Fruit fly (Drosophila melanogaster) whole organism, embryonic: ENCODE data around the gene Mrgn1.

Experiments
- ATbp ChIP-seq: fragments of 200-800 bp; sonication (Bioruptor generic); optimal IDR thresholded peaks from 2 replicates; lab custom pipeline; 2017; ENCODE audit warnings: missing biosample characterization, mild to moderate bottlenecking, missing genetic modification characterization, missing genetic modification reagents
- Ada2b ChIP-seq: fragments of 200-800 bp; sonication (Bioruptor generic); IDR thresholded peaks from 2 replicates; pipeline ENCODE4 v1.3.6; 2022; ENCODE audit warnings: missing biosample characterization, missing genetic modification characterization
- Blimp-1 ChIP-seq: fragments of 200-800 bp; sonication (Bioruptor generic); optimal IDR thresholded peaks from 3 replicates; lab custom pipeline; 2018; ENCODE audit warnings: missing biosample characterization, missing genetic modification characterization, mild to moderate bottlenecking, moderate library complexity, missing genetic modification reagents
- CG11504 ChIP-seq: fragments of 200-800 bp; sonication (Bioruptor generic); optimal IDR thresholded peaks from 3 replicates; lab custom pipeline; 2019; ENCODE audit warnings: missing biosample characterization, mild to moderate bottlenecking, missing genetic modification characterization, moderate library complexity
- CG1233 ChIP-seq: fragments of 200-800 bp; sonication (Bioruptor generic); optimal IDR thresholded peaks from 4 replicates; lab custom pipeline; 2018; ENCODE audit warnings: missing biosample characterization, mild to moderate bottlenecking, missing genetic modification characterization
- CG13123 ChIP-seq: fragments of 200-800 bp; sonication (Bioruptor generic); optimal IDR thresholded peaks from 2 replicates; lab custom pipeline; 2016; ENCODE audit warnings: missing biosample characterization, missing genetic modification characterization
- CG13287 ChIP-seq: fragments of 200-800 bp; sonication (Bioruptor generic); IDR thresholded peaks from 2 replicates; pipeline ENCODE4 v1.3.6; 2022; ENCODE audit warnings: missing biosample characterization, missing genetic modification characterization; ENCODE audit not compliant: partially characterized antibody
- CG13424 ChIP-seq: fragments of 200-800 bp; sonication (Bioruptor generic); optimal IDR thresholded peaks from 2 replicates; lab custom pipeline; 2019; ENCODE audit warnings: missing biosample characterization, mild to moderate bottlenecking, missing genetic modification characterization, moderate library complexity
- CG13775 ChIP-seq: fragments of 200-800 bp; sonication (Bioruptor generic); optimal IDR thresholded peaks from 3 replicates; lab custom pipeline; 2017; ENCODE audit warnings: missing biosample characterization, mild to moderate bottlenecking, missing genetic modification characterization
- CG15514 ChIP-seq: fragments of 200-800 bp; sonication (Bioruptor generic); optimal IDR thresholded peaks from 3 replicates; lab custom pipeline; 2017; ENCODE audit warnings: missing biosample characterization, missing genetic modification characterization, mild to moderate bottlenecking, moderate library complexity, missing genetic modification reagents
- CG15696 ChIP-seq: fragments of 200-800 bp; sonication (Bioruptor generic); optimal IDR thresholded peaks from 2 replicates; lab custom pipeline; 2019; ENCODE audit warnings: missing biosample characterization, mild to moderate bottlenecking, missing genetic modification characterization, moderate library complexity
- CG1602 ChIP-seq: fragments of 200-800 bp; sonication (Bioruptor generic); optimal IDR thresholded peaks from 3 replicates; lab custom pipeline; 2016; ENCODE audit warnings: missing biosample characterization, missing genetic modification characterization
- CG18011 ChIP-seq: fragments of 200-800 bp; sonication (Bioruptor generic); optimal IDR thresholded peaks from 2 replicates; lab custom pipeline; 2017; ENCODE audit warnings: missing biosample characterization, missing genetic modification characterization, mild to moderate bottlenecking, moderate library complexity, missing genotype
- CG2116 ChIP-seq: fragments of 200-800 bp; sonication (Bioruptor generic); optimal IDR thresholded peaks from 3 replicates; lab custom pipeline; 2018; ENCODE audit warnings: missing biosample characterization, mild to moderate bottlenecking, missing genetic modification characterization
- CG2120 ChIP-seq: fragments of 200-800 bp; sonication (Bioruptor generic); optimal IDR thresholded peaks from 3 replicates; lab custom pipeline; 2016; ENCODE audit warnings: missing biosample characterization, missing genetic modification characterization
- CG2678 ChIP-seq: fragments of 200-800 bp; sonication (Bioruptor generic); optimal IDR thresholded peaks from 3 replicates; lab custom pipeline; 2019; ENCODE audit warnings: missing biosample characterization, mild to moderate bottlenecking, missing genetic modification characterization, moderate library complexity
- CG30020 ChIP-seq: fragments of 200-800 bp; optimal IDR thresholded peaks from 2 replicates; lab custom pipeline; 2019; ENCODE audit warnings: missing biosample characterization, mild to moderate bottlenecking, missing genetic modification characterization, moderate library complexity
- CG33557 ChIP-seq: fragments of 200-800 bp; sonication (Bioruptor generic); optimal IDR thresholded peaks from 2 replicates; lab custom pipeline; 2019; ENCODE audit warnings: missing biosample characterization, mild to moderate bottlenecking, missing genetic modification characterization, moderate library complexity
- CG34422 ChIP-seq: fragments of 200-800 bp; sonication (Bioruptor generic); IDR thresholded peaks from 3 replicates; pipeline ENCODE4 v1.3.6; 2022; ENCODE audit warnings: missing biosample characterization, missing genetic modification characterization
- CG6791 ChIP-seq: fragments of 200-800 bp; sonication (Bioruptor generic); IDR thresholded peaks from 3 replicates; pipeline ENCODE4 v1.3.6; 2022; ENCODE audit warnings: missing biosample characterization, missing genetic modification characterization; ENCODE audit not compliant: partially characterized antibody
- CG8281 ChIP-seq: fragments of 200-800 bp; sonication (Bioruptor generic); optimal IDR thresholded peaks from 2 replicates; lab custom pipeline; 2018; ENCODE audit warnings: missing biosample characterization, mild to moderate bottlenecking, missing genetic modification characterization, moderate library complexity
- CG9215 ChIP-seq: fragments of 200-800 bp; sonication (Bioruptor generic); IDR thresholded peaks from 2 replicates; pipeline ENCODE4 v1.3.6; 2022; ENCODE audit warnings: missing biosample characterization, missing genetic modification characterization
- CG9797 ChIP-seq: fragments of 200-800 bp; sonication (Bioruptor generic); optimal IDR thresholded peaks from 3 replicates; lab custom pipeline; 2018; ENCODE audit warnings: missing biosample characterization, mild to moderate bottlenecking, missing genetic modification characterization
- CTCF ChIP-seq: fragments of 200-800 bp; sonication (Bioruptor generic); optimal IDR thresholded peaks from 2 replicates; lab custom pipeline; 2017; ENCODE audit warnings: missing biosample characterization, mild to moderate bottlenecking, missing genetic modification characterization, moderate library complexity
- Chrac-16 ChIP-seq: fragments of 200-800 bp; sonication (Bioruptor generic); optimal IDR thresholded peaks from 3 replicates; lab custom pipeline; 2016; ENCODE audit warnings: missing biosample characterization, missing genetic modification characterization
- D19B ChIP-seq: fragments of 200-800 bp; sonication (Bioruptor generic); optimal IDR thresholded peaks from 2 replicates; lab custom pipeline; 2017; ENCODE audit warnings: missing biosample characterization, mild to moderate bottlenecking, missing genetic modification characterization
- Dfd ChIP-seq, 2 experiments: fragments of >200 bp; optimal IDR thresholded peaks; 2 replicates each; lab custom pipeline; 2017; ENCODE audit warnings: missing biosample characterization in 2 of 2, missing genetic modification characterization in 2 of 2
- Dref ChIP-seq: fragments of 200-800 bp; sonication (Bioruptor generic); IDR thresholded peaks from 2 replicates; pipeline ENCODE4 v1.3.6; 2022; ENCODE audit warnings: missing biosample characterization, missing genetic modification characterization
- Fer2 ChIP-seq: fragments of 200-800 bp; sonication (Bioruptor generic); optimal IDR thresholded peaks from 2 replicates; lab custom pipeline; 2018; ENCODE audit warnings: missing biosample characterization, mild to moderate bottlenecking, missing genetic modification characterization, moderate library complexity
- H15 ChIP-seq: fragments of 200-800 bp; sonication (Bioruptor generic); IDR thresholded peaks from 3 replicates; pipeline ENCODE4 v1.3.6; 2022; ENCODE audit warnings: missing biosample characterization, missing genetic modification characterization
- Hr39 ChIP-seq: fragments of >200 bp; optimal IDR thresholded peaks from 2 replicates; lab custom pipeline; 2017
- Lpt ChIP-seq: fragments of >200 bp; optimal IDR thresholded peaks from 2 replicates; lab custom pipeline; 2018; ENCODE audit warnings: missing biosample characterization, missing genetic modification characterization
- Mrtf ChIP-seq: fragments of 200-800 bp; sonication (Bioruptor generic); IDR thresholded peaks from 3 replicates; pipeline ENCODE4 v1.3.6; 2022; ENCODE audit warnings: missing biosample characterization, missing genetic modification characterization
- NC2β ChIP-seq: fragments of 200-800 bp; sonication (Bioruptor generic); optimal IDR thresholded peaks from 2 replicates; lab custom pipeline; 2016; ENCODE audit warnings: missing biosample characterization, missing genetic modification characterization
- Nf-YB ChIP-seq: fragments of 200-800 bp; sonication (Bioruptor generic); optimal IDR thresholded peaks from 3 replicates; lab custom pipeline; 2019; ENCODE audit warnings: missing biosample characterization, mild to moderate bottlenecking, missing genetic modification characterization, moderate library complexity
- Sox100B ChIP-seq: fragments of 200-800 bp; sonication (Bioruptor generic); optimal IDR thresholded peaks from 3 replicates; lab custom pipeline; 2018; ENCODE audit warnings: missing biosample characterization, mild to moderate bottlenecking, missing genetic modification characterization
- ap ChIP-seq: fragments of 200-800 bp; sonication (Bioruptor generic); IDR thresholded peaks from 2 replicates; pipeline ENCODE4 v1.3.6; 2022; ENCODE audit warnings: missing biosample characterization, missing genetic modification characterization
- az2 ChIP-seq: fragments of 200-800 bp; sonication (Bioruptor generic); optimal IDR thresholded peaks from 3 replicates; lab custom pipeline; 2016; ENCODE audit warnings: missing biosample characterization, missing genetic modification characterization
- dpn ChIP-seq, 2 experiments: fragments of 200-800 bp; sonication (Bioruptor generic); optimal IDR thresholded peaks; 3 replicates each; lab custom pipeline; 2016; ENCODE audit warnings: missing biosample characterization in 2 of 2, missing genetic modification characterization in 2 of 2
- emc ChIP-seq: fragments of 200-800 bp; sonication (Bioruptor generic); optimal IDR thresholded peaks from 2 replicates; lab custom pipeline; 2016; ENCODE audit warnings: missing biosample characterization, missing genetic modification characterization
- ems ChIP-seq: fragments of 200-800 bp; sonication (Bioruptor generic); optimal IDR thresholded peaks from 3 replicates; lab custom pipeline; 2016; ENCODE audit warnings: missing biosample characterization, missing genetic modification characterization
- grau ChIP-seq: fragments of 200-800 bp; optimal IDR thresholded peaks from 3 replicates; lab custom pipeline; 2019; ENCODE audit warnings: missing biosample characterization, mild to moderate bottlenecking, missing genetic modification characterization, moderate library complexity
- jigr1 ChIP-seq: fragments of 200-800 bp; sonication (Bioruptor generic); IDR thresholded peaks from 3 replicates; pipeline ENCODE4 v1.3.6; 2022; ENCODE audit warnings: missing biosample characterization, missing genetic modification characterization
- knrl ChIP-seq: fragments of 200-800 bp; sonication (Bioruptor generic); IDR thresholded peaks from 3 replicates; pipeline ENCODE4 v1.3.6; 2022; ENCODE audit warnings: missing biosample characterization, missing genetic modification characterization; ENCODE audit not compliant: partially characterized antibody
- luna ChIP-seq: fragments of 200-800 bp; sonication (Bioruptor generic); optimal IDR thresholded peaks from 2 replicates; lab custom pipeline; 2016; ENCODE audit warnings: missing biosample characterization, missing genetic modification characterization
- odd ChIP-seq: fragments of 200-800 bp; sonication (Bioruptor generic); optimal IDR thresholded peaks from 2 replicates; lab custom pipeline; 2017; ENCODE audit warnings: missing biosample characterization, mild to moderate bottlenecking, missing genetic modification characterization
- org-1 ChIP-seq: fragments of 200-800 bp; sonication (Bioruptor generic); optimal IDR thresholded peaks from 2 replicates; lab custom pipeline; 2017; ENCODE audit warnings: missing biosample characterization, missing genetic modification characterization
- slbo ChIP-seq: fragments of 200-800 bp; sonication (Bioruptor generic); IDR thresholded peaks from 2 replicates; pipeline ENCODE4 v1.3.6; 2022; ENCODE audit warnings: missing biosample characterization, missing genetic modification characterization
- stwl ChIP-seq: fragments of 200-800 bp; sonication (Bioruptor generic); optimal IDR thresholded peaks from 3 replicates; lab custom pipeline; 2018; ENCODE audit warnings: missing biosample characterization, mild to moderate bottlenecking, missing genetic modification characterization, moderate library complexity
- tll ChIP-seq, 2 experiments: fragments of 200-800 bp in 1 of 2; fragments of >200 bp in 1 of 2; sonication (Bioruptor generic) in 1 of 2; optimal IDR thresholded peaks; 2 replicates each; lab custom pipeline; 2017 to 2019; ENCODE audit warnings: missing biosample characterization in 2 of 2, missing genetic modification characterization in 2 of 2, mild to moderate bottlenecking in 1 of 2, moderate library complexity in 1 of 2
- z ChIP-seq: fragments of 200-800 bp; sonication (Bioruptor generic); IDR thresholded peaks from 3 replicates; pipeline ENCODE4 v1.3.6; 2022; ENCODE audit warnings: missing biosample characterization, missing genetic modification characterization

Gene Mrgn1

DNA sequence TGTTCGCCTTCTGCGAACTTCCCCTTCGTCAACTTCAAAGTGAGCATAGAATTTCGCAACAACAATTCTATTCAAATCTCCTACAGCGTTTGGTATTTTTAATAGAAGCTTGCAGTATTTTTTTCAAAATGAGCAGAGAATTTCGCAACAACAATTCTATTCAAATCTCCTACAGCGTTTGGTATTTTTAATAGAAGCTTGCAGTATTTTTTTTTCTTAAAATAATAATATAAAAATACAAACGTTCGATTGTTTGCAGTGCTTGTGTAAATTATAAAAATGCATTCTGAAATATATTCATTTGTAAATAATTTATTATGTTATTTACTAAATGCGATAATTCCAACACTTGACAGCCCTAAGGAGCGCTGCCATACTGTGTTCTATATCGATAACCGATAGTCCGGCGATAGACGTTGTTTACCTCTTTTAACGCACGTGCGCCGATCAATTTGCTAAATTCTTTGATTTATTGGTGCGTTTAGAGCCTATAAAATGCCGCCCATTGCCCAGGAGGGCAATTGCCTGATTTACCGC is 35.1 kb upstream of the Mrgn1 start, which contains the start of the genes CG32625 and Rtc1 (continued):
- TF ChIP-seq tll (GFP tag; optimal IDR thresholded peaks at IDR 0.05; lab: Kevin White, UChicago) (no peak), ATbp (GFP tag; lab: Kevin White, UChicago) (no peak), Nf-YB (GFP tag; lab: Kevin White, UChicago) (peak; percentile 7), grau (tag; lab: Kevin White, UChicago) (peak; percentile 61), Dref (GFP tag; lab: Robert Waterston, UW) (peak; percentile 83), CG13775 (GFP tag; lab: Kevin White, UChicago) (peak; percentile 59), Fer2 (peak; percentile 28), stwl (tag; lab: Kevin White, UChicago) (peak; percentile 74), CG2120 (GFP tag; lab: Kevin White, UChicago) (peak; percentile 42), Hr39 (lab: Kevin White, UChicago) (no peak), ap (peak; percentile 32; the same call in 1 of the 2 replicates), Dfd (GFP tag; optimal IDR thresholded peaks at IDR 0.05; lab: Kevin White, UChicago) (no peak), CG11504 (tag; lab: Kevin White, UChicago) (peak; percentile 60), Chrac-16 (GFP tag; lab: Kevin White, UChicago) (peak; percentile 37), CG13123 (GFP tag; lab: Kevin White, UChicago) (peak; percentile 21), luna (no peak), emc (GFP tag; lab: Kevin White, UChicago) (no peak), CG8281 (tag; lab: Kevin White, UChicago) (no peak), CTCF (GFP tag; lab: Kevin White, UChicago) (no peak), CG2678 (tag; lab: Kevin White, UChicago) (peak; percentile 62), jigr1 (GFP tag; lab: Robert Waterston, UW) (no peak), CG13424 (tag; lab: Kevin White, UChicago) (peak; percentile 60), CG15514 (GFP tag; lab: Kevin White, UChicago) (peak; percentile 42), Sox100B (GFP tag; lab: Kevin White, UChicago) (peak; percentile 40), CG2116 (peak; percentile 43), dpn (GFP tag; optimal IDR thresholded peaks at IDR 0.05; lab: Kevin White, UChicago) (peak in 1 of 2 experiments; percentile 50), H15 (peak; percentile 44; the same call in 1 of the 3 replicates), Ada2b (GFP tag; lab: Robert Waterston, UW) (peak; percentile 53), ems (GFP tag; lab: Kevin White, UChicago) (no peak), Blimp-1 (GFP tag; lab: Kevin White, UChicago) (peak; percentile 52), CG34422 (GFP tag; lab: Robert Waterston, UW) (0 out of 3 replicates have a peak, but pooled peaks have one; percentile 22), CG33557 (peak; percentile 7), CG30020 (tag; lab: Kevin White, UChicago) (peak; percentile 31), az2 (GFP tag; lab: Kevin White, UChicago) (peak; percentile 49), CG9215 (GFP tag; lab: Robert Waterston, UW) (no peak), D19B (GFP tag; lab: Kevin White, UChicago) (no peak), Lpt (GFP tag; lab: Kevin White, UChicago) (no peak), CG15696 (tag; lab: Kevin White, UChicago) (peak; percentile 61), CG1233 (GFP tag; lab: Kevin White, UChicago) (no peak), org-1 (GFP tag; lab: Kevin White, UChicago) (no peak), knrl (GFP tag; lab: Robert Waterston, UW) (peak; percentile 32; the same call in 2 of the 3 replicates), slbo (peak; percentile 73), NC2β (GFP tag; lab: Kevin White, UChicago) (no peak), z (no peak), CG1602 (GFP tag; lab: Kevin White, UChicago) (peak; percentile 10), CG18011 (peak; percentile 40), CG6791 (GFP tag; lab: Robert Waterston, UW) (peak; percentile 47; the same call in 1 of the 3 replicates), Mrtf (GFP tag; lab: Robert Waterston, UW) (no peak), odd (peak; percentile 8), CG13287 (GFP tag; lab: Robert Waterston, UW) (peak; percentile 73), CG9797 (GFP tag; lab: Kevin White, UChicago) (peak; percentile 22)
